Worm (Caenorhabditis elegans) whole organism, mixed stage, embryonic: ENCODE measurements around the gene F25B3.4.

Experiments
- blmp-1 ChIP-seq: fragments of 150-350 bp; optimal IDR thresholded peaks from 2 replicates; lab custom pipeline; 2014; ENCODE audit warnings: missing biosample characterization, missing genetic modification characterization
- ceh-43 ChIP-seq: fragments of 200-800 bp; sonication (Bioruptor generic); optimal IDR thresholded peaks from 2 replicates; lab custom pipeline; 2018; ENCODE audit warnings: mild to moderate bottlenecking, missing genetic modification characterization, moderate library complexity, missing compliant biosample characterization
- cnd-1 ChIP-seq: fragments of 200-800 bp; sonication (Bioruptor generic); optimal IDR thresholded peaks from 2 replicates; lab custom pipeline; 2018; ENCODE audit warnings: mild to moderate bottlenecking, missing genetic modification characterization, missing compliant biosample characterization
- ham-2 ChIP-seq: fragments of 200-800 bp; sonication (Bioruptor generic); optimal IDR thresholded peaks from 2 replicates; lab custom pipeline; 2018; ENCODE audit warnings: mild to moderate bottlenecking, missing genetic modification characterization, missing compliant biosample characterization
- lin-13 ChIP-seq: fragments of 150-350 bp; optimal IDR thresholded peaks from 2 replicates; lab custom pipeline; 2014; ENCODE audit warnings: missing biosample characterization, missing genetic modification characterization
- snpc-4 ChIP-seq: fragments of 150-350 bp; optimal IDR thresholded peaks from 2 replicates; lab custom pipeline; 2014; ENCODE audit warnings: missing biosample characterization, missing genetic modification characterization
- sptf-1 ChIP-seq: sonication (generic microtip); optimal IDR thresholded peaks from 2 replicates; lab custom pipeline; 2017; ENCODE audit warnings: mild to moderate bottlenecking, missing genetic modification characterization, moderate library complexity, missing compliant biosample characterization
- unc-39 ChIP-seq: fragments of 150-350 bp; optimal IDR thresholded peaks from 2 replicates; lab custom pipeline; 2014; ENCODE audit warnings: missing biosample characterization, missing genetic modification characterization
- zip-8 ChIP-seq: fragments of 150-350 bp; optimal IDR thresholded peaks from 2 replicates; lab custom pipeline; 2014; ENCODE audit warnings: missing biosample characterization, missing genetic modification characterization
- ztf-11 ChIP-seq: fragments of 150-350 bp; optimal IDR thresholded peaks from 2 replicates; lab custom pipeline; 2014; ENCODE audit warnings: missing biosample characterization, missing genetic modification characterization

ce11 chrV:9587619-9588018 lies 19.0 kb upstream of the F25B3.4 start:
- TF ChIP-seq ham-2 (no peak), cnd-1 (tag; lab: Kevin White, UChicago) (no peak), lin-13 (tag; lab: Kevin White, UChicago) (no peak), unc-39 (tag; lab: Kevin White, UChicago) (no peak), ztf-11 (tag; lab: Kevin White, UChicago) (no peak), snpc-4 (tag; lab: Kevin White, UChicago) (no peak), blmp-1 (tag; lab: Kevin White, UChicago) (no peak), sptf-1 (tag; lab: Kevin White, UChicago) (no peak), ceh-43 (no peak), zip-8 (tag; lab: Kevin White, UChicago) (no peak)
